Fruit fly (Drosophila melanogaster): ENCODE measurements around the gene CG32036.

The CG32036 gene

dm6 chr3L:9465652-9466244, 23.3 kb downstream of the CG32036 start:
- TF ChIP-seq fd96Ca (GFP tag; IDR thresholded peaks at IDR 0.05) = no peak
- TF ChIP-seq CG9948 (tag; optimal IDR thresholded peaks at IDR 0.05) = no peak
- no peak for TF ChIP-seq rn (GFP tag; IDR thresholded peaks at IDR 0.05)
- no peak for TF ChIP-seq CG13204 (GFP tag; optimal IDR thresholded peaks at IDR 0.05)
- TF ChIP-seq CG8301 (tag; optimal IDR thresholded peaks at IDR 0.05) = no peak
- no peak for TF ChIP-seq Pif1A (GFP tag; optimal IDR thresholded peaks at IDR 0.05)
- no peak for TF ChIP-seq EcR (GFP tag; optimal IDR thresholded peaks at IDR 0.05)
- TF ChIP-seq CG12605 (GFP tag; IDR thresholded peaks at IDR 0.05) = no peak
- TF ChIP-seq gl (tag; optimal IDR thresholded peaks at IDR 0.05) = no peak
- no peak for TF ChIP-seq CG34367 (tag; optimal IDR thresholded peaks at IDR 0.05)
- TF ChIP-seq CG8159 (tag; optimal IDR thresholded peaks at IDR 0.05) = no peak
- no peak for TF ChIP-seq CG4496 (GFP tag; IDR thresholded peaks at IDR 0.05)
- no peak for TF ChIP-seq Snoo (tag; optimal IDR thresholded peaks at IDR 0.05)
- TF ChIP-seq CG32121 (GFP tag; IDR thresholded peaks at IDR 0.05) = no peak
- TF ChIP-seq Ets98B (GFP tag; IDR thresholded peaks at IDR 0.05) = no peak
- TF ChIP-seq CG15710 (tag; optimal IDR thresholded peaks at IDR 0.05) = no peak
- TF ChIP-seq D1 (tag; optimal IDR thresholded peaks at IDR 0.05) = no peak
- TF ChIP-seq CG10348 (GFP tag; IDR thresholded peaks at IDR 0.05) = no peak
- TF ChIP-seq CG17806 (tag; optimal IDR thresholded peaks at IDR 0.05) = no peak
- no peak for TF ChIP-seq CG14655 (GFP tag; optimal IDR thresholded peaks at IDR 0.05)

dm6 chr3L:9462794-9463193, 26.2 kb downstream of the CG32036 start:
- TF ChIP-seq Pif1A (GFP tag; optimal IDR thresholded peaks at IDR 0.05) = peak; percentile 17
- peak; percentile 58; the same call in 1 of the 2 replicates for TF ChIP-seq CG12605 (GFP tag; IDR thresholded peaks at IDR 0.05)
- no peak for TF ChIP-seq CG10348 (GFP tag; IDR thresholded peaks at IDR 0.05)
- TF ChIP-seq D1 (tag; optimal IDR thresholded peaks at IDR 0.05) = no peak
- TF ChIP-seq CG14655 (GFP tag; optimal IDR thresholded peaks at IDR 0.05) = no peak
- TF ChIP-seq EcR (GFP tag; optimal IDR thresholded peaks at IDR 0.05) = peak; percentile 21
- 0 out of 3 replicates have a peak, but pooled peaks have one; percentile 13 for TF ChIP-seq fd96Ca (GFP tag; IDR thresholded peaks at IDR 0.05)
- TF ChIP-seq Pif1B (GFP tag; optimal IDR thresholded peaks at IDR 0.05) = no peak
- TF ChIP-seq CG17806 (tag; optimal IDR thresholded peaks at IDR 0.05) = peak; percentile 46
- TF ChIP-seq gl (tag; optimal IDR thresholded peaks at IDR 0.05) = peak; percentile 82
- TF ChIP-seq CG32121 (GFP tag; IDR thresholded peaks at IDR 0.05) = no peak
- TF ChIP-seq CG15710 (tag; optimal IDR thresholded peaks at IDR 0.05) = peak; percentile 42
- TF ChIP-seq rn (GFP tag; IDR thresholded peaks at IDR 0.05) = no peak
- peak; percentile 6 for TF ChIP-seq CG9948 (tag; optimal IDR thresholded peaks at IDR 0.05)
- no peak for TF ChIP-seq Ets98B (GFP tag; IDR thresholded peaks at IDR 0.05)
- TF ChIP-seq CG8301 (tag; optimal IDR thresholded peaks at IDR 0.05) = no peak
- peak; percentile 91 for TF ChIP-seq CG13204 (GFP tag; optimal IDR thresholded peaks at IDR 0.05)
- TF ChIP-seq CG8159 (tag; optimal IDR thresholded peaks at IDR 0.05) = peak; percentile 41
- peak; percentile 54 for TF ChIP-seq CG34367 (tag; optimal IDR thresholded peaks at IDR 0.05)
- TF ChIP-seq Snoo (tag; optimal IDR thresholded peaks at IDR 0.05) = no peak
- 0 out of 3 replicates have a peak, but pooled peaks have one; percentile 10 for TF ChIP-seq CG4496 (GFP tag; IDR thresholded peaks at IDR 0.05)

- peak; percentile 87 for TF ChIP-seq Pif1B (GFP tag; optimal IDR thresholded peaks at IDR 0.05)
- TF ChIP-seq fd96Ca (GFP tag; IDR thresholded peaks at IDR 0.05) = no peak
- TF ChIP-seq CG32121 (GFP tag; IDR thresholded peaks at IDR 0.05) = peak; percentile 90
- TF ChIP-seq Pif1A (GFP tag; optimal IDR thresholded peaks at IDR 0.05) = peak; percentile 94
- TF ChIP-seq Ets98B (GFP tag; IDR thresholded peaks at IDR 0.05) = peak; percentile 91
- peak; percentile 66 for TF ChIP-seq CG12605 (GFP tag; IDR thresholded peaks at IDR 0.05)
- peak; percentile 91 for TF ChIP-seq CG15710 (tag; optimal IDR thresholded peaks at IDR 0.05)
- peak; percentile 92 for TF ChIP-seq CG4496 (GFP tag; IDR thresholded peaks at IDR 0.05)
- TF ChIP-seq CG14655 (GFP tag; optimal IDR thresholded peaks at IDR 0.05) = peak; percentile 96
- peak; percentile 93 for TF ChIP-seq D1 (tag; optimal IDR thresholded peaks at IDR 0.05)
- peak; percentile 62 for TF ChIP-seq gl (tag; optimal IDR thresholded peaks at IDR 0.05)
- TF ChIP-seq CG13204 (GFP tag; optimal IDR thresholded peaks at IDR 0.05) = peak; percentile 49
- TF ChIP-seq CG17806 (tag; optimal IDR thresholded peaks at IDR 0.05) = peak; percentile 90
- TF ChIP-seq CG10348 (GFP tag; IDR thresholded peaks at IDR 0.05) = peak; percentile 52; the same call in 1 of the 2 replicates
- TF ChIP-seq rn (GFP tag; IDR thresholded peaks at IDR 0.05) = no peak
- peak; percentile 96 for TF ChIP-seq CG8301 (tag; optimal IDR thresholded peaks at IDR 0.05)
- TF ChIP-seq CG34367 (tag; optimal IDR thresholded peaks at IDR 0.05) = peak; percentile 90
- no peak for TF ChIP-seq EcR (GFP tag; optimal IDR thresholded peaks at IDR 0.05)
- TF ChIP-seq Snoo (tag; optimal IDR thresholded peaks at IDR 0.05) = peak; percentile 89
- TF ChIP-seq CG8159 (tag; optimal IDR thresholded peaks at IDR 0.05) = peak; percentile 94
- TF ChIP-seq CG9948 (tag; optimal IDR thresholded peaks at IDR 0.05) = peak; percentile 88
Observed at dm6 chr3L:9462247-9462769, 26.7 kb downstream of the CG32036 start.

dm6 chr3L:9461670-9462246, 27.3 kb downstream of the CG32036 start:
- TF ChIP-seq CG10348 (GFP tag; IDR thresholded peaks at IDR 0.05) (no peak), rn (GFP tag; IDR thresholded peaks at IDR 0.05) (0 out of 2 replicates have a peak, but pooled peaks have one; percentile 28), CG34367 (tag; optimal IDR thresholded peaks at IDR 0.05) (peak; percentile 36), CG32121 (GFP tag; IDR thresholded peaks at IDR 0.05) (peak; percentile 36), EcR (GFP tag; optimal IDR thresholded peaks at IDR 0.05) (peak; percentile 81), CG4496 (GFP tag; IDR thresholded peaks at IDR 0.05) (peak; percentile 69; the same call in 2 of the 3 replicates), gl (tag; optimal IDR thresholded peaks at IDR 0.05) (no peak), Snoo (tag; optimal IDR thresholded peaks at IDR 0.05) (no peak), CG13204 (GFP tag; optimal IDR thresholded peaks at IDR 0.05) (no peak), CG12605 (GFP tag; IDR thresholded peaks at IDR 0.05) (no peak), Pif1B (GFP tag; optimal IDR thresholded peaks at IDR 0.05) (no peak), CG8301 (tag; optimal IDR thresholded peaks at IDR 0.05) (no peak), CG9948 (tag; optimal IDR thresholded peaks at IDR 0.05) (peak; percentile 7), Ets98B (GFP tag; IDR thresholded peaks at IDR 0.05) (no peak), fd96Ca (GFP tag; IDR thresholded peaks at IDR 0.05) (peak; percentile 47; the same call in 2 of the 3 replicates), CG17806 (tag; optimal IDR thresholded peaks at IDR 0.05) (peak; percentile 30), D1 (tag; optimal IDR thresholded peaks at IDR 0.05) (no peak)
